Worm (Caenorhabditis elegans): ENCODE data around the gene M163.9.

Gene M163.9

ce11 chrX:14478193-14478592 lies 8.8 kb downstream of the M163.9 start (continued):
- TF ChIP-seq nhr-129 (tag; optimal IDR thresholded peaks at IDR 0.05) = no peak
- no peak for TF ChIP-seq mdl-1 (tag; optimal IDR thresholded peaks at IDR 0.05)
- no peak for TF ChIP-seq blmp-1 (tag; optimal IDR thresholded peaks at IDR 0.05; ENCODE audit: insufficient read depth)
- no peak for TF ChIP-seq lin-39 (tag; optimal IDR thresholded peaks at IDR 0.05)

DNA sequence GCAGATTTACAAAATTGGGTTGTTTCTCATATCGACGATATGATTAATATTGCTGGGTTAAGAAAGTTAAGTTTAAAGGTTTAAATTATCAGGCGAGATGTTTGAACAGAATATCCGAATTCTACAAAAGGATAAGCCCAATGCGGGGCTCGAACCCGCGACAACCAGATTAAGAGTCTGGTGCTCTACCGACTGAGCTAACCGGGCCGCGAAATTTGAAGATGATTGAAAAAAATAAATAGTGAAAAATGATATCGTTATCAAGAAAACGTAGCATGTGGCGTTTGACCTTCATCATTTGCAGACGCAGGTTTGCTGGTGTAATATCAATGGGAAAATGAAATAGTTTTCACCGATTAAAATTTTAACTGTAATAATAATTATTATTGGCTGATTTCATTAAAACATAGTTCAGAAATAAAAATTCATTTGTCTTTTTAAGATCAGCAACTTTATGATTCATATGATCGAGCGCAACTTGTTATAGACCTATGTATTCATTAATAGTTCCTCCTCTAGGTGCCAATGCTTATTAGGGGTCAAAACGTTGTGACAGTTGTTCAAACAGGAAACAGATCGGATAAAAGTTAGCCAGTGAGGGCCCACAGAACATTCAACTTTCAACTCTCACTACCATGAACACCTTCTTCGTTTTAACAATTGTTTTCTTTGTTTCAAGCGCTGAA lies 9.5 kb downstream of the M163.9 start, which contains the start of gene M163.11:
Gene M163.11, plus strand, starts transcription at position 636 of the 686 bp plus-strand sequence.
- TF ChIP-seq sma-3 (GFP tag; optimal IDR thresholded peaks at IDR 0.05) (peak; percentile 57), nhr-21 (tag; optimal IDR thresholded peaks at IDR 0.05) (peak; percentile 27), ztf-4 (tag; optimal IDR thresholded peaks at IDR 0.05) (no peak), crh-2 (tag; optimal IDR thresholded peaks at IDR 0.05) (peak; percentile 40), lsy-2 (tag; optimal IDR thresholded peaks at IDR 0.05) (peak in 1 of 2 experiments; percentile 11), alr-1 (tag; optimal IDR thresholded peaks at IDR 0.05) (no peak), ama-1 (optimal IDR thresholded peaks at IDR 0.05) (no peak), F13H6.1 (tag; optimal IDR thresholded peaks at IDR 0.05) (peak; percentile 1), mdl-1 (tag; optimal IDR thresholded peaks at IDR 0.05) (no peak), fos-1 (tag; optimal IDR thresholded peaks at IDR 0.05) (peak; percentile 12), blmp-1 (tag; optimal IDR thresholded peaks at IDR 0.05; ENCODE audit: insufficient read depth) (no peak), lin-11 (tag; optimal IDR thresholded peaks at IDR 0.05) (no peak), gmeb-1 (tag; optimal IDR thresholded peaks at IDR 0.05) (peak; percentile 35), mbf-1 (tag; optimal IDR thresholded peaks at IDR 0.05) (no peak), elt-1 (tag; optimal IDR thresholded peaks at IDR 0.05) (no peak), unc-39 (tag; optimal IDR thresholded peaks at IDR 0.05) (no peak), lin-13 (GFP tag; optimal IDR thresholded peaks at IDR 0.05) (no peak), nhr-237 (tag; optimal IDR thresholded peaks at IDR 0.05) (no peak), nhr-129 (tag; optimal IDR thresholded peaks at IDR 0.05) (peak; percentile 1), ceh-16 (tag; optimal IDR thresholded peaks at IDR 0.05) (no peak), sma-9 (GFP tag; optimal IDR thresholded peaks at IDR 0.05) (peak; percentile 4), sma-9 (tag; optimal IDR thresholded peaks at IDR 0.05) (no peak)

DNA sequence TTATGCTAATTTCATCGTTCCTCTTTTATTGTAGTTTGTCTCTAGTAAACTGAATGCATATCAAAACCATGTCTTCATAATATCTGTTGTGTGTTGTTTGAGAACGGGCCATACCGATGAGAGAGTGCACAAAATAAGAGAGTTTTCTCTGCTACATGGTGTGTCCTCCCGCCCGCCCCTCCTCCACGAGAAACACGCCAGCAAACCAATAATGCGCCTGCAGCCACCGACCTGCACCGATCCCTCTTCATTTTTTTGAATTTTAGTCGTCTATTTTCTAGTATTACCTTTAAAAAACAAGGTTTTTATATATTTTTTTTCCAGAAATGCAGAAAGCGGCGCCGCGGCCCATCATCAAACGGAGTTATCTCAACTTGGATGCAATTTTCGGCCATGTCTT lies 10.9 kb downstream of the M163.9 start, which contains the start of gene gfi-3:
Gene gfi-3, plus strand, starts transcription at position 325 of the 400 bp plus-strand sequence.
- no peak for TF ChIP-seq nhr-11 (tag; optimal IDR thresholded peaks at IDR 0.05)
- TF ChIP-seq nhr-21 (tag; optimal IDR thresholded peaks at IDR 0.05) = peak; percentile 80
- no peak for TF ChIP-seq nhr-77 (tag; optimal IDR thresholded peaks at IDR 0.05)
- TF ChIP-seq mbf-1 (tag; optimal IDR thresholded peaks at IDR 0.05) = no peak
- TF ChIP-seq ceh-16 (tag; optimal IDR thresholded peaks at IDR 0.05) = peak; percentile 69
- peak; percentile 82 for TF ChIP-seq nhr-25 (tag; optimal IDR thresholded peaks at IDR 0.05)
- TF ChIP-seq nhr-10 (tag; optimal IDR thresholded peaks at IDR 0.05) = no peak
- TF ChIP-seq elt-3 (tag; optimal IDR thresholded peaks at IDR 0.05) = no peak
- peak; percentile 89 for TF ChIP-seq F13H6.1 (tag; optimal IDR thresholded peaks at IDR 0.05)
- TF ChIP-seq nhr-6 (tag; optimal IDR thresholded peaks at IDR 0.05) = peak; percentile 48
- TF ChIP-seq ama-1 (optimal IDR thresholded peaks at IDR 0.05) = no peak
- no peak for TF ChIP-seq nhr-237 (tag; optimal IDR thresholded peaks at IDR 0.05)
- TF ChIP-seq mdl-1 (tag; optimal IDR thresholded peaks at IDR 0.05) = peak; percentile 0 to 48
- peak; percentile 79 for TF ChIP-seq gmeb-1 (tag; optimal IDR thresholded peaks at IDR 0.05)
- TF ChIP-seq ztf-4 (tag; optimal IDR thresholded peaks at IDR 0.05) = peak; percentile 36
- no peak for TF ChIP-seq aly-2 (tag; optimal IDR thresholded peaks at IDR 0.05)
- TF ChIP-seq dmd-4 (tag; optimal IDR thresholded peaks at IDR 0.05) = no peak
- TF ChIP-seq zag-1 (tag; optimal IDR thresholded peaks at IDR 0.05) = peak; percentile 13
- no peak for TF ChIP-seq nhr-12 (tag; optimal IDR thresholded peaks at IDR 0.05)
- peak; percentile 84 for TF ChIP-seq sma-9 (GFP tag; optimal IDR thresholded peaks at IDR 0.05)
- no peak for TF ChIP-seq sma-9 (tag; optimal IDR thresholded peaks at IDR 0.05)
- TF ChIP-seq skn-1 (tag; optimal IDR thresholded peaks at IDR 0.05) = no peak
- peak; percentile 85 for TF ChIP-seq crh-2 (tag; optimal IDR thresholded peaks at IDR 0.05)
- no peak for TF ChIP-seq nhr-23 (tag; optimal IDR thresholded peaks at IDR 0.05)
- peak; percentile 8 for TF ChIP-seq Y55F3AM.14 (GFP tag; optimal IDR thresholded peaks at IDR 0.05)
- TF ChIP-seq lin-13 (GFP tag; optimal IDR thresholded peaks at IDR 0.05) = peak; percentile 89
- peak; percentile 84 for TF ChIP-seq sma-3 (GFP tag; optimal IDR thresholded peaks at IDR 0.05)
- TF ChIP-seq unc-62 (GFP tag; optimal IDR thresholded peaks at IDR 0.05) = no peak
- peak; percentile 89 for TF ChIP-seq snpc-4 (tag; optimal IDR thresholded peaks at IDR 0.05)
- TF ChIP-seq C34F6.9 (tag; optimal IDR thresholded peaks at IDR 0.05) = peak; percentile 62
- TF ChIP-seq sem-4 (tag; optimal IDR thresholded peaks at IDR 0.05) = peak; percentile 59
- TF ChIP-seq fos-1 (tag; optimal IDR thresholded peaks at IDR 0.05) = peak; percentile 73
- TF ChIP-seq elt-1 (tag; optimal IDR thresholded peaks at IDR 0.05) = no peak
- TF ChIP-seq ZK546.5 (tag; optimal IDR thresholded peaks at IDR 0.05) = no peak
- TF ChIP-seq R02D3.7 (tag; optimal IDR thresholded peaks at IDR 0.05) = no peak
- TF ChIP-seq lsy-2 (tag; optimal IDR thresholded peaks at IDR 0.05) = peak; percentile 58 to 84
- peak; percentile 25 for TF ChIP-seq blmp-1 (tag; optimal IDR thresholded peaks at IDR 0.05; ENCODE audit: insufficient read depth)
- no peak for TF ChIP-seq unc-39 (tag; optimal IDR thresholded peaks at IDR 0.05)
- peak; percentile 79 for TF ChIP-seq unc-55 (GFP tag; optimal IDR thresholded peaks at IDR 0.05)
- no peak for TF ChIP-seq peb-1 (tag; optimal IDR thresholded peaks at IDR 0.05)
- no peak for TF ChIP-seq alr-1 (tag; optimal IDR thresholded peaks at IDR 0.05)
- TF ChIP-seq egl-27 (tag; optimal IDR thresholded peaks at IDR 0.05) = peak; percentile 77
- peak; percentile 80 for TF ChIP-seq nhr-129 (tag; optimal IDR thresholded peaks at IDR 0.05)
- peak; percentile 84 for TF ChIP-seq lin-11 (tag; optimal IDR thresholded peaks at IDR 0.05)
